Worm (Caenorhabditis elegans): ENCODE measurements around the gene F15A8.1.

DNA sequence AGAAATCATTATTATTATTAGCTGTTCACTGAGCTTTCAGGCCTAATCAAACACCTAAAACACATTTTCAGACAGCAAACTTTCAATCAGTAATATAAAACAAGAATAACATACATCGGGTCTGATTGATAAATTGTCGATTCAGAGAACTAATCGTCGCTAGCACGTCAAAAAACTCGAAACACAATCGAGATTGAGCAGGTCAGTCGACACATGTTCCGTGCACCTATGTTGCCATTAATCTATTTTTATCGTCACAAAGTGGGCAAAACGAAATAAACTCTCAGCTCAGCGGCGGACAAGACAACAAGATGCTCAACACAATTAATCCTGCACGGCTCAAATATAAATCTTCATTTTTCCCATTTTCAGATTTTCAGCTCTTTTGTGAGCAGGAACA lies 11.4 kb upstream of the F15A8.1 start:
- TF ChIP-seq aly-1 (tag; optimal IDR thresholded peaks at IDR 0.05) (no peak), flt-1 (GFP tag; IDR thresholded peaks at IDR 0.05) (no peak), tbx-11 (GFP tag; IDR thresholded peaks at IDR 0.05) (no peak), ama-1 (optimal IDR thresholded peaks at IDR 0.05) (no peak), sea-1 (GFP tag; conservative IDR thresholded peaks at IDR 0.05) (no peak), pes-1 (GFP tag; IDR thresholded peaks at IDR 0.05) (no peak), ceh-13 (GFP tag; optimal IDR thresholded peaks at IDR 0.05) (no peak), F13C5.2 (tag; optimal IDR thresholded peaks at IDR 0.05) (no peak), hmg-4 (GFP tag; optimal IDR thresholded peaks at IDR 0.05) (no peak), hmbx-1 (tag; optimal IDR thresholded peaks at IDR 0.05) (no peak), ceh-36 (tag; optimal IDR thresholded peaks at IDR 0.05) (no peak)

All from whole organism, early embryonic.